Worm (Caenorhabditis elegans) whole organism, L4/young adult: ENCODE measurements around the gene T05H10.4.

Source experiments
- W03F9.2 ChIP-seq: fragments of 150-350 bp; optimal IDR thresholded peaks from 2 replicates; lab custom pipeline; 2014; ENCODE audit warnings: missing biosample characterization, missing genetic modification characterization
- dao-5 ChIP-seq: sonication (generic microtip); optimal IDR thresholded peaks from 2 replicates; lab custom pipeline; 2016; ENCODE audit warnings: missing genotype, missing genetic modification characterization, moderate library complexity, missing compliant biosample characterization
- him-1 ChIP-seq: sonication (generic microtip); optimal IDR thresholded peaks from 2 replicates; lab custom pipeline; 2016; ENCODE audit warnings: missing genotype, missing genetic modification reagents, missing genetic modification characterization, missing compliant biosample characterization

- TF ChIP-seq W03F9.2 (tag; lab: Kevin White, UChicago) = no peak
- no peak for TF ChIP-seq him-1 (tag; lab: Kevin White, UChicago)
- no peak for TF ChIP-seq dao-5
These were observed 21.1 kb downstream of the T05H10.4 start for ce11 chrII:8074058-8074457.
